Worm (Caenorhabditis elegans) whole organism, L4/young adult: ENCODE results near the gene Y40B10A.9.
"Not testable (repeated sequence)": the region's sequence is repeated elsewhere in the genome, so short reads cannot be mapped to it uniquely, and the experiment has no call there.

Experiments
- W03F9.2 ChIP-seq: fragments of 150-350 bp; optimal IDR thresholded peaks from 2 replicates; lab custom pipeline; 2014; ENCODE audit warnings: missing biosample characterization, missing genetic modification characterization
- dao-5 ChIP-seq: sonication (generic microtip); optimal IDR thresholded peaks from 2 replicates; lab custom pipeline; 2016; ENCODE audit warnings: missing genotype, missing genetic modification characterization, moderate library complexity, missing compliant biosample characterization
- him-1 ChIP-seq: sonication (generic microtip); optimal IDR thresholded peaks from 2 replicates; lab custom pipeline; 2016; ENCODE audit warnings: missing genotype, missing genetic modification reagents, missing genetic modification characterization, missing compliant biosample characterization

The Y40B10A.9 gene

DNA sequence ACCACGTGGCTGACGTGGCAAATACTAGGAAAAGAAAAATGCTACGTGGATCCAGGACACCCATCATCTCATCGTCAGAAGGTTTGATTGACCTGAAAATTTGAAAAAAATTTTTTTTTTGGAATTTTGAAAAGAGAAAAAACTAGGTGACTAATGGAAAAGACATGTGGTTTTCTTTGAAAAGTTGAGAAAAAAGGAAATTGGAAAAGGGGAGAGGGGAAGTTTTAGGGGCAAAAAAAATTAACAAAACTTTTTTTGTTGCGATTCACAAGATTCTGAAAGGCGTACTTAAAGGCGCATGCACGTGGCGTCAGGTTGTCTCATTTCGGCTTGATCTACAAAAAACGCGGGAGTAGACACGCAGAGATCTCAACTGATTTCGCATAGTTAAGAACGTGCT lies at the start of gene Y40B10A.9:
TSS of gene Y40B10A.9 (minus strand) at position 101 of the 400 bp plus-strand sequence.
- TF ChIP-seq him-1 (tag; lab: Kevin White, UChicago) (no peak), W03F9.2 (tag; lab: Kevin White, UChicago) (no peak), dao-5 (tag; lab: Kevin White, UChicago) (no peak)

ce11 chrV:2121910-2122362 lies 49.2 kb upstream of the Y40B10A.9 start, which contains the start of gene F22F7.8:
F22F7.8 (minus strand) TSS chrV:2121960.
- TF ChIP-seq him-1 (tag; lab: Kevin White, UChicago) (no peak), dao-5 (tag; lab: Kevin White, UChicago) (no peak), W03F9.2 (tag; lab: Kevin White, UChicago) (no peak)

DNA sequence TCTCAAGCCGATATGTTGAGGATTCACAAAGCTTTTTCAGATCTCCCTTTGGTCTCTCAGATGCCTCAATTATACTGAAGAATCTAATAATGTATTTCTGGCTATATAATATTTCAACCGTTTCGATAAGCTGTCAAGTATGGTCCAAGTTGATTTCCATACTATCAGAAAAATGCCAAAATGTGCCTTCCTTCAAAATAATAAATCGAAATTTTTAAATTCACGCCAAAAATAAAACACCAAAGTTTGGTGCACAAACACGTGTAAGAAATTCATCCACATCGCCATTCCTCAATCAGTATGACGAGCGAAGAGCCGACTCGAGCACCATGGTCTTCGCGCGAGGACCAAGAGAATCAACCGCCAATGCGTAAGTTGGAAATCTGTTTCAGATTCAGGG lies 46.8 kb upstream of the Y40B10A.9 start, which contains the start of gene F22F7.11:
TSS of gene F22F7.11 (plus strand) at position 301 of the 400 bp plus-strand sequence.
- no peak for TF ChIP-seq dao-5 (tag; lab: Kevin White, UChicago)
- TF ChIP-seq him-1 (tag; lab: Kevin White, UChicago) = no peak
- no peak for TF ChIP-seq W03F9.2 (tag; lab: Kevin White, UChicago)

- no peak for TF ChIP-seq dao-5 (tag; lab: Kevin White, UChicago)
- no peak for TF ChIP-seq him-1 (tag; lab: Kevin White, UChicago)
- TF ChIP-seq W03F9.2 (tag; lab: Kevin White, UChicago) = no peak
Measured at ce11 chrV:2118574-2118973, 45.9 kb upstream of the Y40B10A.9 start, which contains the start of gene bgnt-1.2. bgnt-1.2 (minus strand) TSS chrV:2118674.

- no peak for TF ChIP-seq W03F9.2 (tag; lab: Kevin White, UChicago)
- no peak for TF ChIP-seq him-1 (tag; lab: Kevin White, UChicago)
- TF ChIP-seq dao-5 (tag; lab: Kevin White, UChicago) = no peak
Measured at ce11 chrV:2110368-2110767, 37.7 kb upstream of the Y40B10A.9 start, which contains the start of gene F22F7.3. F22F7.3 (plus strand) TSS chrV:2110668.

ce11 chrV:2109295-2109694 lies 36.6 kb upstream of the Y40B10A.9 start, which contains the start of gene ckb-4:
ckb-4 (minus strand) TSS chrV:2109434.
- TF ChIP-seq him-1 (tag; lab: Kevin White, UChicago) = no peak
- no peak for TF ChIP-seq dao-5 (tag; lab: Kevin White, UChicago)
- no peak for TF ChIP-seq W03F9.2 (tag; lab: Kevin White, UChicago)

DNA sequence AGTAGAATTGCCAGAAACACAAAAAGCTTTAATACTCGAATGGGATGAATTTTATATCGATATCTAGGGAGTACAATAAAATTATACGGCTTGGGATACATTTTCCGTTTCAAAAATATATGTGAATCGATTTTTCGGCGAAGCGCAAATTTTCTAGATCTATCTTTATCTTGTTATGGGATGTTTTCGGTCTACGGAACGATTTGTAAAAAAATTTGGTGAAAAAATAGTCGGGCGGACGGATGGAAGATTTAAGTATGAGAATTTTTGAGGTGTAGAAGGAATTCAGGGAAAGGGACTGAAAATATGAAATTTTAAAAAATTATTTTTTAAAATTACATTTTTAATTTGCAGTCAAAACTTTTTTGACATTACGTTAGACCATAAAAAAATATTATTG lies 33.3 kb upstream of the Y40B10A.9 start, which contains the start of gene F22F7.4:
TSS of gene F22F7.4 (minus strand) at position 101 of the 400 bp plus-strand sequence.
- TF ChIP-seq him-1 (tag; lab: Kevin White, UChicago) (no peak), dao-5 (tag; lab: Kevin White, UChicago) (no peak), W03F9.2 (tag; lab: Kevin White, UChicago) (no peak)

DNA sequence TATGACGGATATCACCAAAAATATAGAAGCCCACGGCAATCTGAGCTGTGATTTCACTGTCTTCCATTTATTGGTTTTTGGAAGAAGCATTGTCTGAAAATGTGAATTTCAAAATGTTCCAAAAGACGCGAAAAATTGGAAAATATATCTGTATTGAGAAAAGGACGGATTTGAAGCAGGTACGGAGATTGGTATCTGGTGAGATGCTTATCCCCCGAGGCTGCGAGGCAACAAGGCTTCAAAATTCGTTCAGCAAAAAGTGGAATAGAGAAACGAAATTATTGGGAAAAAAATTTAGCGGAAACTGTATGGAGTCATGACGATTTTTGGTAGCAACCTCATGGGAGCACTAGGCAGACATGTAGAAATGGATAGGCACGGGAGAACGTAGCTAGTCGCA lies 30.4 kb upstream of the Y40B10A.9 start, which contains the start of gene F36F12.1:
TSS of gene F36F12.1 (minus strand) at position 101 of the 400 bp plus-strand sequence.
- no peak for TF ChIP-seq him-1 (tag; lab: Kevin White, UChicago)
- no peak for TF ChIP-seq W03F9.2 (tag; lab: Kevin White, UChicago)
- no peak for TF ChIP-seq dao-5 (tag; lab: Kevin White, UChicago)

ce11 chrV:2099040-2099439 lies 26.3 kb upstream of the Y40B10A.9 start, which contains the start of gene F36F12.7:
F36F12.7 (plus strand) TSS chrV:2099340.
- TF ChIP-seq dao-5 (tag; lab: Kevin White, UChicago) (no peak), him-1 (tag; lab: Kevin White, UChicago) (no peak), W03F9.2 (tag; lab: Kevin White, UChicago) (no peak)

DNA sequence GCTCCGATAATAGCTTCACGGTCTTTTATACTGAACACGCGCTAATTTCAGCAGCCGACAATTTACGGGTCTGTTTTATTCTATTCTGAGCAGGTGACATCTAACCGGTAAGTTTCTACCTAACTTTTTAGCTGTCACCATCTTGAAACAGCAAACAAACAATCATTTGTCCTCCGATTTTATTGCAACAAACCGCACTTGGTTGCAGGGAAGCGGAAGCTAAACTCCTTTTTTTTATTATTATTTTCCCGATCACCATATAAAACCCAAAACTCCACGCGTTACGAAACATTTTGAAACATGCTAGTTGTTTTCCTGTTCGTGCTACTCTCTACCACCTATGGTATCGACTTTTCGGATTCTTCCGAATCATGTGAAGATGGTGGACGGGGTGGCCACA lies 24.9 kb upstream of the Y40B10A.9 start, which contains the start of gene clec-208:
TSS of gene clec-208 (plus strand) at position 301 of the 400 bp plus-strand sequence.
- no peak for TF ChIP-seq him-1 (tag; lab: Kevin White, UChicago)
- no peak for TF ChIP-seq dao-5 (tag; lab: Kevin White, UChicago)
- TF ChIP-seq W03F9.2 (tag; lab: Kevin White, UChicago) = no peak

- TF ChIP-seq W03F9.2 (tag; lab: Kevin White, UChicago) (no peak), him-1 (tag; lab: Kevin White, UChicago) (no peak), dao-5 (tag; lab: Kevin White, UChicago) (no peak)
Measured at ce11 chrV:2095772-2096171, 23.1 kb upstream of the Y40B10A.9 start, which contains the start of gene clec-207. clec-207 (plus strand) TSS chrV:2096072.

- TF ChIP-seq W03F9.2 (tag; lab: Kevin White, UChicago) = no peak
- no peak for TF ChIP-seq him-1 (tag; lab: Kevin White, UChicago)
- TF ChIP-seq dao-5 (tag; lab: Kevin White, UChicago) = no peak
Measured at ce11 chrV:2095204-2095603, 22.5 kb upstream of the Y40B10A.9 start, which contains the start of gene F36F12.2. F36F12.2 (minus strand) TSS chrV:2095304.

DNA sequence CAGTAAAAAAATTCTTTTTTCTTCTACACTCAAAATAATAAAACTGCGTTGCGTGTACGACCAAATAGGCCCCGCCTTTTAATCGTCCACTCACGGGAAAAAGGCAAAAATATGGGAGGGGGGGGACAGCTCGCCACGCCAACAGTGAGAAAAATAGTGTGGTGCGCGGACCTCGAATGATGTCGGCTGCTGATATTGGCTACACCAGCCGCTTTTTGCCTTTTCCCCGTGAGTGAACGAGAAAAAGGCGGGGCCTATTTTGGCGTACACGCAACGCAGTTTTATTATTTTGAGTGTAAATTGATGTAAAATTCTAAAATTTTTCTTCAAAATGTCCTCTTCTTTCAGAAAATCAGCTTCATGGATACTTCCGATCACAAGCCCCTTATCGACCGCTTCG lies 17.6 kb upstream of the Y40B10A.9 start, which contains the start of gene ztf-28:
TSS of gene ztf-28 (plus strand) at position 349 of the 400 bp plus-strand sequence.
- not testable (repeated sequence) for TF ChIP-seq dao-5, W03F9.2, him-1 (tag; lab: Kevin White, UChicago)
